Worm (Caenorhabditis elegans) whole organism, midembryonic: ENCODE results near the gene C18D11.10.

Experiments
- T22C8.4 ChIP-seq: fragments of 200-800 bp; sonication (Bioruptor generic); IDR thresholded peaks from 2 replicates; pipeline ENCODE4 v1.3.6; 2022; ENCODE audit warnings: missing genetic modification characterization, missing compliant biosample characterization
- cog-1 ChIP-seq: sonication (generic microtip); optimal IDR thresholded peaks from 2 replicates; lab custom pipeline; 2016; ENCODE audit warnings: missing genetic modification characterization, missing compliant biosample characterization
- flt-1 ChIP-seq: fragments of 200-800 bp; sonication (Bioruptor generic); IDR thresholded peaks from 2 replicates; pipeline ENCODE4 v1.3.6; 2022; ENCODE audit warnings: missing genetic modification characterization, missing compliant biosample characterization
- klf-2 ChIP-seq: fragments of 200-800 bp; sonication (Bioruptor generic); conservative IDR thresholded peaks from 2 replicates; pipeline ENCODE4 v1.3.6; 2022; ENCODE audit warnings: missing genetic modification reagents, missing genetic modification characterization, missing compliant biosample characterization
- med-1 ChIP-seq: sonication (generic microtip); optimal IDR thresholded peaks from 2 replicates; lab custom pipeline; 2017; ENCODE audit warnings: missing genetic modification characterization, mild to moderate bottlenecking, missing compliant biosample characterization, antibody characterized with exemption, missing genetic modification reagents; ENCODE audit not compliant: insufficient read depth
- ref-1 ChIP-seq: fragments of 200-800 bp; sonication (Bioruptor generic); conservative IDR thresholded peaks from 2 replicates; pipeline ENCODE4 v1.3.6; 2022; ENCODE audit warnings: missing genetic modification reagents, missing genetic modification characterization, missing compliant biosample characterization
- tab-1 ChIP-seq: fragments of 200-800 bp; sonication (Bioruptor generic); IDR thresholded peaks from 2 replicates; pipeline ENCODE4 v1.3.6; 2022; ENCODE audit warnings: missing genetic modification characterization, missing compliant biosample characterization
- ztf-23 ChIP-seq: fragments of 200-800 bp; sonication (Bioruptor generic); IDR thresholded peaks from 2 replicates; pipeline ENCODE4 v1.3.6; 2022; ENCODE audit warnings: missing genetic modification reagents, missing genetic modification characterization, missing compliant biosample characterization
- ztf-29 ChIP-seq: fragments of 200-800 bp; sonication (Bioruptor generic); IDR thresholded peaks from 2 replicates; pipeline ENCODE4 v1.3.6; 2022; ENCODE audit warnings: missing genetic modification reagents, missing genetic modification characterization, missing compliant biosample characterization

Gene C18D11.10

ce11 chrIII:11814653-11815052 is 7.1 kb downstream of the C18D11.10 start:
- TF ChIP-seq T22C8.4 (GFP tag; lab: Robert Waterston, UW): no peak
- no peak for TF ChIP-seq klf-2 (GFP tag; lab: Robert Waterston, UW)
- TF ChIP-seq flt-1 (GFP tag; lab: Robert Waterston, UW): no peak
- no peak for TF ChIP-seq med-1
- TF ChIP-seq ref-1 (GFP tag; lab: Robert Waterston, UW): no peak
- TF ChIP-seq ztf-23 (GFP tag; lab: Robert Waterston, UW): no peak
- TF ChIP-seq tab-1 (GFP tag; lab: Robert Waterston, UW): no peak
- TF ChIP-seq cog-1 (tag; lab: Kevin White, UChicago): no peak

ce11 chrIII:11816523-11817003 is 9.0 kb downstream of the C18D11.10 start, which contains the start of gene C18D11.1:
TSS of gene C18D11.1 (plus strand) at chrIII:11816573.
- no peak for TF ChIP-seq med-1
- no peak for TF ChIP-seq ztf-29 (GFP tag; lab: Robert Waterston, UW)
- no peak for TF ChIP-seq klf-2 (GFP tag; lab: Robert Waterston, UW)
- no peak for TF ChIP-seq cog-1 (tag; lab: Kevin White, UChicago)
- TF ChIP-seq T22C8.4 (GFP tag; lab: Robert Waterston, UW): no peak
- no peak for TF ChIP-seq ref-1 (GFP tag; lab: Robert Waterston, UW)
- TF ChIP-seq ztf-23 (GFP tag; lab: Robert Waterston, UW): no peak
- TF ChIP-seq tab-1 (GFP tag; lab: Robert Waterston, UW): no peak
- TF ChIP-seq flt-1 (GFP tag; lab: Robert Waterston, UW): no peak

- TF ChIP-seq tab-1 (GFP tag; lab: Robert Waterston, UW) (no peak), T22C8.4 (GFP tag; lab: Robert Waterston, UW) (no peak), ref-1 (GFP tag; lab: Robert Waterston, UW) (no peak), ztf-23 (GFP tag; lab: Robert Waterston, UW) (no peak), med-1 (no peak), klf-2 (GFP tag; lab: Robert Waterston, UW) (no peak), flt-1 (GFP tag; lab: Robert Waterston, UW) (no peak), ztf-29 (GFP tag; lab: Robert Waterston, UW) (no peak), cog-1 (tag; lab: Kevin White, UChicago) (no peak)
These were observed 10.3 kb downstream of the C18D11.10 start for ce11 chrIII:11817865-11818264.

- no peak for TF ChIP-seq flt-1 (GFP tag; lab: Robert Waterston, UW)
- TF ChIP-seq tab-1 (GFP tag; lab: Robert Waterston, UW): no peak
- no peak for TF ChIP-seq ref-1 (GFP tag; lab: Robert Waterston, UW)
- no peak for TF ChIP-seq cog-1 (tag; lab: Kevin White, UChicago)
- no peak for TF ChIP-seq ztf-29 (GFP tag; lab: Robert Waterston, UW)
- no peak for TF ChIP-seq med-1
- TF ChIP-seq T22C8.4 (GFP tag; lab: Robert Waterston, UW): no peak
These were observed 14.9 kb downstream of the C18D11.10 start, which contains the start of gene maa-1 for ce11 chrIII:11822407-11822806. TSS of gene maa-1 (minus strand) at chrIII:11822526.

- TF ChIP-seq ztf-23 (GFP tag; lab: Robert Waterston, UW) (peak; percentile 66; the same call in 1 of the 2 replicates), flt-1 (GFP tag; lab: Robert Waterston, UW) (0 out of 2 replicates have a peak, but pooled peaks have one; percentile 35), cog-1 (tag; lab: Kevin White, UChicago) (no peak)
These were observed 15.7 kb downstream of the C18D11.10 start, which contains the start of gene C18D11.3 for ce11 chrIII:11823260-11823659. TSS of gene C18D11.3 (plus strand) at chrIII:11823448.

ce11 chrIII:11824088-11824487 is 16.6 kb downstream of the C18D11.10 start:
- no peak for TF ChIP-seq ztf-29 (GFP tag; lab: Robert Waterston, UW)
- TF ChIP-seq med-1: no peak
- TF ChIP-seq flt-1 (GFP tag; lab: Robert Waterston, UW): no peak
- TF ChIP-seq tab-1 (GFP tag; lab: Robert Waterston, UW): no peak
- no peak for TF ChIP-seq klf-2 (GFP tag; lab: Robert Waterston, UW)
- TF ChIP-seq ztf-23 (GFP tag; lab: Robert Waterston, UW): no peak
- no peak for TF ChIP-seq cog-1 (tag; lab: Kevin White, UChicago)
- TF ChIP-seq ref-1 (GFP tag; lab: Robert Waterston, UW): no peak
- TF ChIP-seq T22C8.4 (GFP tag; lab: Robert Waterston, UW): no peak

ce11 chrIII:11824580-11824979 is 17.1 kb downstream of the C18D11.10 start:
- TF ChIP-seq med-1: no peak
- TF ChIP-seq T22C8.4 (GFP tag; lab: Robert Waterston, UW): no peak
- TF ChIP-seq ztf-29 (GFP tag; lab: Robert Waterston, UW): no peak
- no peak for TF ChIP-seq tab-1 (GFP tag; lab: Robert Waterston, UW)
- no peak for TF ChIP-seq flt-1 (GFP tag; lab: Robert Waterston, UW)
- no peak for TF ChIP-seq cog-1 (tag; lab: Kevin White, UChicago)
- no peak for TF ChIP-seq ztf-23 (GFP tag; lab: Robert Waterston, UW)
- no peak for TF ChIP-seq ref-1 (GFP tag; lab: Robert Waterston, UW)

- TF ChIP-seq klf-2 (GFP tag; lab: Robert Waterston, UW) (no peak), flt-1 (GFP tag; lab: Robert Waterston, UW) (peak; percentile 74), ztf-23 (GFP tag; lab: Robert Waterston, UW) (peak; percentile 64; the same call in 1 of the 2 replicates), med-1 (no peak), cog-1 (tag; lab: Kevin White, UChicago) (no peak), T22C8.4 (GFP tag; lab: Robert Waterston, UW) (peak; percentile 86), tab-1 (GFP tag; lab: Robert Waterston, UW) (peak; percentile 55; the same call in 1 of the 2 replicates), ref-1 (GFP tag; lab: Robert Waterston, UW) (no peak), ztf-29 (GFP tag; lab: Robert Waterston, UW) (no peak)
These were observed 18.1 kb downstream of the C18D11.10 start for ce11 chrIII:11825654-11826053.

ce11 chrIII:11826118-11826517 is 18.6 kb downstream of the C18D11.10 start, which contains the start of gene rsp-8:
TSS of gene rsp-8 (plus strand) at chrIII:11826418.
- no peak for TF ChIP-seq ztf-29 (GFP tag; lab: Robert Waterston, UW)
- TF ChIP-seq flt-1 (GFP tag; lab: Robert Waterston, UW): no peak
- TF ChIP-seq klf-2 (GFP tag; lab: Robert Waterston, UW): no peak
- no peak for TF ChIP-seq cog-1 (tag; lab: Kevin White, UChicago)
- TF ChIP-seq ref-1 (GFP tag; lab: Robert Waterston, UW): no peak
- no peak for TF ChIP-seq T22C8.4 (GFP tag; lab: Robert Waterston, UW)
- no peak for TF ChIP-seq med-1
- TF ChIP-seq ztf-23 (GFP tag; lab: Robert Waterston, UW): no peak
- TF ChIP-seq tab-1 (GFP tag; lab: Robert Waterston, UW): no peak
